Worm (Caenorhabditis elegans) whole organism, young adult: ENCODE measurements around the gene clec-148.

Experiments
- B0035.1 ChIP-seq: sonication (generic microtip); optimal IDR thresholded peaks from 2 replicates; lab custom pipeline; 2016; ENCODE audit warnings: missing genetic modification characterization, mild to moderate bottlenecking, missing compliant biosample characterization, missing genotype, missing genetic modification reagents
- B0261.1 ChIP-seq: sonication (generic microtip); optimal IDR thresholded peaks from 2 replicates; lab custom pipeline; 2016; ENCODE audit warnings: mild to moderate bottlenecking, missing genetic modification characterization, moderate library complexity, missing compliant biosample characterization
- F37B4.10 ChIP-seq: fragments of 200-800 bp; sonication (Bioruptor generic); IDR thresholded peaks from 2 replicates; pipeline ENCODE4 v1.3.6; 2022; ENCODE audit warnings: missing genetic modification characterization, missing compliant biosample characterization
- F49E8.2 ChIP-seq: sonication (generic microtip); optimal IDR thresholded peaks from 3 replicates; lab custom pipeline; 2017; ENCODE audit warnings: missing genetic modification characterization, mild to moderate bottlenecking, missing compliant biosample characterization, antibody characterized with exemption, moderate library complexity; ENCODE audit not compliant: insufficient read depth
- F57A8.1 ChIP-seq: fragments of 200-800 bp; sonication (Bioruptor generic); optimal IDR thresholded peaks from 2 replicates; lab custom pipeline; 2018; ENCODE audit warnings: mild to moderate bottlenecking, missing genetic modification characterization, moderate library complexity, missing compliant biosample characterization
- T26A5.8 ChIP-seq: sonication (generic microtip); optimal IDR thresholded peaks from 2 replicates; lab custom pipeline; 2016; ENCODE audit warnings: missing genetic modification characterization, missing compliant biosample characterization
- Y53G8AR.9 ChIP-seq: fragments of 200-800 bp; sonication (Bioruptor generic); conservative IDR thresholded peaks from 2 replicates; pipeline ENCODE4 v1.3.6; 2022; ENCODE audit warnings: missing genetic modification reagents, missing genetic modification characterization, missing compliant biosample characterization
- Y67H2A.10 ChIP-seq: fragments of 200-800 bp; sonication (Bioruptor generic); conservative IDR thresholded peaks from 2 replicates; pipeline ENCODE4 v1.3.6; 2022; ENCODE audit warnings: missing genetic modification reagents, missing genetic modification characterization, missing compliant biosample characterization
- ama-1 ChIP-seq, 3 experiments: fragments of 150-350 bp in 1 of 3; sonication (generic microtip) in 2 of 3; optimal IDR thresholded peaks; 2 replicates each; lab custom pipeline; 2014 to 2018; ENCODE audit warnings: missing biosample characterization in 2 of 3, missing genetic modification characterization in 2 of 3, missing genetic modification reagents in 2 of 3
- aptf-3 ChIP-seq: fragments of 200-800 bp; sonication (Bioruptor generic); IDR thresholded peaks from 2 replicates; pipeline ENCODE4 v1.3.6; 2022; ENCODE audit warnings: missing genetic modification characterization, missing compliant biosample characterization
- athp-1 ChIP-seq: sonication (generic microtip); optimal IDR thresholded peaks from 2 replicates; lab custom pipeline; 2017; ENCODE audit warnings: mild to moderate bottlenecking, missing genetic modification characterization, missing compliant biosample characterization
- attf-3 ChIP-seq: fragments of 200-800 bp; sonication (Bioruptor generic); conservative IDR thresholded peaks from 2 replicates; pipeline ENCODE4 v1.3.6; 2022; ENCODE audit warnings: missing genetic modification reagents, missing genetic modification characterization, missing compliant biosample characterization
- attf-6 ChIP-seq: fragments of 200-800 bp; sonication (Bioruptor generic); IDR thresholded peaks from 2 replicates; pipeline ENCODE4 v1.3.6; 2022; ENCODE audit warnings: missing genetic modification reagents, missing genetic modification characterization, missing compliant biosample characterization
- bed-2 ChIP-seq: fragments of 200-800 bp; sonication (Bioruptor generic); IDR thresholded peaks from 2 replicates; pipeline ENCODE4 v1.3.6; 2022; ENCODE audit warnings: missing genetic modification reagents, missing genetic modification characterization, missing compliant biosample characterization
- cebp-2 ChIP-seq: fragments of 200-800 bp; sonication (Bioruptor generic); IDR thresholded peaks from 2 replicates; pipeline ENCODE4 v1.3.6; 2022; ENCODE audit warnings: missing genetic modification characterization, missing compliant biosample characterization
- ceh-27 ChIP-seq: fragments of 200-800 bp; sonication (Bioruptor generic); optimal IDR thresholded peaks from 2 replicates; lab custom pipeline; 2018; ENCODE audit warnings: mild to moderate bottlenecking, missing genetic modification characterization, moderate library complexity, missing compliant biosample characterization
- ceh-58 ChIP-seq: fragments of 200-800 bp; sonication (Bioruptor generic); IDR thresholded peaks from 2 replicates; pipeline ENCODE4 v1.3.6; 2022; ENCODE audit warnings: missing genetic modification characterization, missing compliant biosample characterization
- chd-7 ChIP-seq: sonication (generic microtip); optimal IDR thresholded peaks from 2 replicates; lab custom pipeline; 2016; ENCODE audit warnings: mild to moderate bottlenecking, missing genetic modification characterization, moderate library complexity, missing compliant biosample characterization
- die-1 ChIP-seq: sonication (generic microtip); optimal IDR thresholded peaks from 2 replicates; lab custom pipeline; 2016; ENCODE audit warnings: missing genotype, mild to moderate bottlenecking, missing genetic modification characterization, missing compliant biosample characterization
- dox-1 ChIP-seq: fragments of 200-800 bp; sonication (Bioruptor generic); IDR thresholded peaks from 2 replicates; pipeline ENCODE4 v1.3.6; 2022; ENCODE audit warnings: missing genetic modification reagents, missing genetic modification characterization, missing compliant biosample characterization
- dpff-1 ChIP-seq: sonication (generic microtip); optimal IDR thresholded peaks from 2 replicates; lab custom pipeline; 2017; ENCODE audit warnings: mild to moderate bottlenecking, missing genetic modification characterization, missing compliant biosample characterization
- egl-44 ChIP-seq: fragments of 200-800 bp; sonication (Bioruptor generic); IDR thresholded peaks from 2 replicates; pipeline ENCODE4 v1.3.6; 2022; ENCODE audit warnings: missing genetic modification reagents, missing genetic modification characterization, missing compliant biosample characterization
- fkh-3 ChIP-seq: sonication (generic microtip); optimal IDR thresholded peaks from 2 replicates; lab custom pipeline; 2016; ENCODE audit warnings: mild to moderate bottlenecking, missing genetic modification characterization, missing compliant biosample characterization
- him-1 ChIP-seq: sonication (generic microtip); optimal IDR thresholded peaks from 2 replicates; lab custom pipeline; 2016; ENCODE audit warnings: missing genotype, missing genetic modification reagents, missing genetic modification characterization, missing compliant biosample characterization
- hlh-12 ChIP-seq: sonication (generic microtip); optimal IDR thresholded peaks from 2 replicates; lab custom pipeline; 2016; ENCODE audit warnings: missing genetic modification characterization, missing compliant biosample characterization
- hmg-1.2 ChIP-seq: fragments of 200-800 bp; sonication (Bioruptor generic); IDR thresholded peaks from 2 replicates; pipeline ENCODE4 v1.3.6; 2022; ENCODE audit warnings: missing genetic modification reagents, missing genetic modification characterization, missing compliant biosample characterization
- hmg-20 ChIP-seq: fragments of 200-800 bp; sonication (Bioruptor generic); IDR thresholded peaks from 2 replicates; pipeline ENCODE4 v1.3.6; 2022; ENCODE audit warnings: missing genetic modification reagents, missing genetic modification characterization, missing compliant biosample characterization
- lin-54 ChIP-seq: fragments of 200-800 bp; sonication (Bioruptor generic); optimal IDR thresholded peaks from 2 replicates; lab custom pipeline; 2018; ENCODE audit warnings: mild to moderate bottlenecking, missing genetic modification characterization, missing compliant biosample characterization
- lsl-1 ChIP-seq: fragments of 200-800 bp; sonication (Bioruptor generic); optimal IDR thresholded peaks from 2 replicates; lab custom pipeline; 2018; ENCODE audit warnings: mild to moderate bottlenecking, missing genetic modification characterization, moderate library complexity, missing compliant biosample characterization
- mes-4 ChIP-seq: sonication (generic microtip); optimal IDR thresholded peaks from 2 replicates; lab custom pipeline; 2016; ENCODE audit warnings: missing genotype, missing genetic modification characterization, missing compliant biosample characterization
- nfya-2 ChIP-seq: fragments of 200-800 bp; sonication (Bioruptor generic); IDR thresholded peaks from 2 replicates; pipeline ENCODE4 v1.3.6; 2022; ENCODE audit warnings: missing genetic modification reagents, missing genetic modification characterization, missing compliant biosample characterization
- nfyb-1 ChIP-seq: fragments of 200-800 bp; sonication (Bioruptor generic); IDR thresholded peaks from 2 replicates; pipeline ENCODE4 v1.3.6; 2022; ENCODE audit warnings: missing genetic modification reagents, missing genetic modification characterization, missing compliant biosample characterization
- nhr-27 ChIP-seq: fragments of 200-800 bp; sonication (Bioruptor generic); optimal IDR thresholded peaks from 2 replicates; lab custom pipeline; 2018; ENCODE audit warnings: mild to moderate bottlenecking, missing genetic modification characterization, moderate library complexity, missing compliant biosample characterization
- rec-8 ChIP-seq, 2 experiments: sonication (generic microtip); optimal IDR thresholded peaks; 2 replicates each; lab custom pipeline; 2016; ENCODE audit warnings: mild to moderate bottlenecking in 2 of 2, missing genetic modification characterization in 2 of 2, missing genetic modification reagents in 2 of 2, missing genotype in 2 of 2, missing biosample characterization in 1 of 2, missing compliant biosample characterization in 1 of 2, moderate library complexity in 1 of 2
- somi-1 ChIP-seq: fragments of 200-800 bp; sonication (Bioruptor generic); optimal IDR thresholded peaks from 2 replicates; lab custom pipeline; 2018; ENCODE audit warnings: mild to moderate bottlenecking, missing genetic modification characterization, missing compliant biosample characterization
- sptf-2 ChIP-seq: fragments of 200-800 bp; sonication (Bioruptor generic); optimal IDR thresholded peaks from 2 replicates; lab custom pipeline; 2018; ENCODE audit warnings: mild to moderate bottlenecking, missing genetic modification characterization, missing compliant biosample characterization
- tbp1 ChIP-seq: fragments of 200-800 bp; sonication (Bioruptor generic); optimal IDR thresholded peaks from 2 replicates; lab custom pipeline; 2018; ENCODE audit warnings: mild to moderate bottlenecking, missing genetic modification characterization, missing compliant biosample characterization
- zim-3 ChIP-seq: sonication (generic microtip); optimal IDR thresholded peaks from 2 replicates; lab custom pipeline; 2017; ENCODE audit warnings: mild to moderate bottlenecking, missing genetic modification characterization, moderate library complexity, missing compliant biosample characterization

The clec-148 gene

ce11 chrIII:175733-176132 lies at the start of gene clec-148:
TSS of gene clec-148 (minus strand) at chrIII:175833.
- no peak for TF ChIP-seq rec-8 (tag; optimal IDR thresholded peaks at IDR 0.05; lab: Kevin White, UChicago)
- no peak for TF ChIP-seq Y53G8AR.9
- no peak for TF ChIP-seq ama-1 (optimal IDR thresholded peaks at IDR 0.05; lab: Kevin White, UChicago)
- no peak for TF ChIP-seq ama-1 (GFP tag; optimal IDR thresholded peaks at IDR 0.05; lab: Kevin White, UChicago)
- TF ChIP-seq him-1 (tag; lab: Kevin White, UChicago): no peak
- no peak for TF ChIP-seq tbp1
- TF ChIP-seq ceh-58 (GFP tag; lab: Robert Waterston, UW): no peak
- TF ChIP-seq chd-7 (tag; lab: Kevin White, UChicago): no peak
- no peak for TF ChIP-seq lin-54 (GFP tag; lab: Kevin White, UChicago)
- no peak for TF ChIP-seq egl-44 (GFP tag; lab: Robert Waterston, UW)
- no peak for TF ChIP-seq T26A5.8 (tag; lab: Kevin White, UChicago)
- TF ChIP-seq attf-3: no peak
- TF ChIP-seq B0035.1: no peak
- TF ChIP-seq hlh-12 (tag; lab: Kevin White, UChicago): no peak
- TF ChIP-seq nfyb-1 (GFP tag; lab: Robert Waterston, UW): no peak
- no peak for TF ChIP-seq ceh-27 (GFP tag; lab: Kevin White, UChicago)

ce11 chrIII:222508-222907 lies 46.9 kb upstream of the clec-148 start:
- TF ChIP-seq hmg-1.2: peak; percentile 74
- no peak for TF ChIP-seq fkh-3 (tag; lab: Kevin White, UChicago)
- TF ChIP-seq zim-3: no peak

- TF ChIP-seq B0261.1 (tag; lab: Kevin White, UChicago) (no peak), hmg-1.2 (peak; percentile 83; the same call in 1 of the 2 replicates), attf-6 (GFP tag; lab: Robert Waterston, UW) (no peak), die-1 (no peak), athp-1 (no peak), sptf-2 (GFP tag; lab: Kevin White, UChicago) (no peak)
These were observed 44.7 kb upstream of the clec-148 start for ce11 chrIII:220368-220767.

- no peak for TF ChIP-seq F37B4.10 (GFP tag; lab: Robert Waterston, UW)
These were observed 35.8 kb upstream of the clec-148 start for ce11 chrIII:211387-211786.

- no peak for TF ChIP-seq hmg-1.2
- no peak for TF ChIP-seq hmg-20 (GFP tag; lab: Robert Waterston, UW)
- no peak for TF ChIP-seq nhr-27 (tag; lab: Kevin White, UChicago)
- TF ChIP-seq cebp-2 (GFP tag; lab: Robert Waterston, UW): no peak
- TF ChIP-seq F49E8.2 (tag; lab: Kevin White, UChicago): no peak
- no peak for TF ChIP-seq dox-1
- TF ChIP-seq B0261.1 (tag; lab: Kevin White, UChicago): no peak
- TF ChIP-seq F57A8.1: no peak
- TF ChIP-seq nfya-2 (GFP tag; lab: Robert Waterston, UW): no peak
- TF ChIP-seq mes-4 (tag; lab: Kevin White, UChicago): no peak
- TF ChIP-seq rec-8 (tag; optimal IDR thresholded peaks at IDR 0.05; lab: Kevin White, UChicago): no peak
- TF ChIP-seq nfyb-1 (GFP tag; lab: Robert Waterston, UW): no peak
- no peak for TF ChIP-seq dpff-1 (tag; lab: Kevin White, UChicago)
- no peak for TF ChIP-seq Y67H2A.10 (GFP tag; lab: Robert Waterston, UW)
- TF ChIP-seq somi-1 (GFP tag; lab: Kevin White, UChicago): no peak
- TF ChIP-seq bed-2: no peak
- TF ChIP-seq aptf-3: no peak
- TF ChIP-seq lsl-1 (GFP tag; lab: Kevin White, UChicago): no peak
- TF ChIP-seq die-1: no peak
These were observed 34.1 kb upstream of the clec-148 start, which contains the start of gene klp-20 for ce11 chrIII:209695-210091. TSS of gene klp-20 (plus strand) at chrIII:209992.
